Worm (Caenorhabditis elegans) whole organism, young adult: ENCODE measurements around the gene Y41C4A.7.

Source experiments
- B0035.1 ChIP-seq: sonication (generic microtip); optimal IDR thresholded peaks from 2 replicates; lab custom pipeline; 2016; ENCODE audit warnings: missing genetic modification characterization, mild to moderate bottlenecking, missing compliant biosample characterization, missing genotype, missing genetic modification reagents
- B0336.3 ChIP-seq: fragments of 200-800 bp; sonication (Bioruptor generic); IDR thresholded peaks from 2 replicates; pipeline ENCODE4 v1.3.6; 2022; ENCODE audit warnings: missing genetic modification characterization, missing compliant biosample characterization
- C17E4.6 ChIP-seq: fragments of 200-800 bp; sonication (Bioruptor generic); IDR thresholded peaks from 2 replicates; pipeline ENCODE4 v1.3.6; 2022; ENCODE audit warnings: missing genetic modification reagents, missing genetic modification characterization, missing compliant biosample characterization
- F22D6.2 ChIP-seq: sonication (generic microtip); optimal IDR thresholded peaks from 2 replicates; lab custom pipeline; 2016; ENCODE audit warnings: mild to moderate bottlenecking, missing genetic modification characterization, missing compliant biosample characterization
- F55B11.4 ChIP-seq: sonication (generic microtip); optimal IDR thresholded peaks from 2 replicates; lab custom pipeline; 2016; ENCODE audit warnings: missing compliant biosample characterization, missing genetic modification characterization, borderline replicate concordance; ENCODE audit not compliant: insufficient read depth
- K11D2.4 ChIP-seq: fragments of 200-800 bp; sonication (Bioruptor generic); IDR thresholded peaks from 2 replicates; pipeline ENCODE4 v1.3.6; 2022; ENCODE audit warnings: missing genetic modification reagents, missing genetic modification characterization, missing compliant biosample characterization
- T26A5.8 ChIP-seq: sonication (generic microtip); optimal IDR thresholded peaks from 2 replicates; lab custom pipeline; 2016; ENCODE audit warnings: missing genetic modification characterization, missing compliant biosample characterization
- Y53F4B.3 ChIP-seq: fragments of 200-800 bp; sonication (Bioruptor generic); IDR thresholded peaks from 2 replicates; pipeline ENCODE4 v1.3.6; 2022; ENCODE audit warnings: missing genetic modification reagents, missing genetic modification characterization, missing compliant biosample characterization
- Y53G8AR.9 ChIP-seq: fragments of 200-800 bp; sonication (Bioruptor generic); conservative IDR thresholded peaks from 2 replicates; pipeline ENCODE4 v1.3.6; 2022; ENCODE audit warnings: missing genetic modification reagents, missing genetic modification characterization, missing compliant biosample characterization
- Y56A3A.18 ChIP-seq: fragments of 200-800 bp; sonication (Bioruptor generic); IDR thresholded peaks from 2 replicates; pipeline ENCODE4 v1.3.6; 2022; ENCODE audit warnings: missing genetic modification reagents, missing genetic modification characterization, missing compliant biosample characterization
- Y67H2A.10 ChIP-seq: fragments of 200-800 bp; sonication (Bioruptor generic); conservative IDR thresholded peaks from 2 replicates; pipeline ENCODE4 v1.3.6; 2022; ENCODE audit warnings: missing genetic modification reagents, missing genetic modification characterization, missing compliant biosample characterization
- ZK185.1 ChIP-seq: sonication (generic microtip); optimal IDR thresholded peaks from 2 replicates; lab custom pipeline; 2016; ENCODE audit warnings: mild to moderate bottlenecking, missing genetic modification characterization, missing compliant biosample characterization; ENCODE audit not compliant: poor library complexity, severe bottlenecking
- ama-1 ChIP-seq, 3 experiments: fragments of 150-350 bp in 1 of 3; sonication (generic microtip) in 2 of 3; optimal IDR thresholded peaks; 2 replicates each; lab custom pipeline; 2014 to 2018; ENCODE audit warnings: missing biosample characterization in 2 of 3, missing genetic modification characterization in 2 of 3, missing genetic modification reagents in 2 of 3
- atf-7 ChIP-seq: sonication (generic microtip); optimal IDR thresholded peaks from 2 replicates; lab custom pipeline; 2017; ENCODE audit warnings: mild to moderate bottlenecking, missing genetic modification characterization, missing compliant biosample characterization
- cebp-1 ChIP-seq, 2 experiments: fragments of 200-800 bp in 1 of 2; sonication (Bioruptor generic) in 1 of 2; sonication (generic microtip) in 1 of 2; IDR thresholded peaks in 1 of 2; optimal IDR thresholded peaks in 1 of 2; 2 replicates each; pipeline versions ENCODE4 v1.3.6 to Lab custom; 2017 to 2022; ENCODE audit warnings: missing compliant biosample characterization in 2 of 2, missing genetic modification characterization in 2 of 2, mild to moderate bottlenecking in 1 of 2, missing genetic modification reagents in 1 of 2, moderate library complexity in 1 of 2
- cebp-2 ChIP-seq: fragments of 200-800 bp; sonication (Bioruptor generic); IDR thresholded peaks from 2 replicates; pipeline ENCODE4 v1.3.6; 2022; ENCODE audit warnings: missing genetic modification characterization, missing compliant biosample characterization
- ceh-27 ChIP-seq: fragments of 200-800 bp; sonication (Bioruptor generic); optimal IDR thresholded peaks from 2 replicates; lab custom pipeline; 2018; ENCODE audit warnings: mild to moderate bottlenecking, missing genetic modification characterization, moderate library complexity, missing compliant biosample characterization
- ceh-40 ChIP-seq: fragments of 200-800 bp; sonication (Bioruptor generic); IDR thresholded peaks from 2 replicates; pipeline ENCODE4 v1.3.6; 2022; ENCODE audit warnings: missing genetic modification characterization, missing compliant biosample characterization
- ceh-58 ChIP-seq: fragments of 200-800 bp; sonication (Bioruptor generic); IDR thresholded peaks from 2 replicates; pipeline ENCODE4 v1.3.6; 2022; ENCODE audit warnings: missing genetic modification characterization, missing compliant biosample characterization
- ceh-79 ChIP-seq: sonication (generic microtip); optimal IDR thresholded peaks from 2 replicates; lab custom pipeline; 2017; ENCODE audit warnings: mild to moderate bottlenecking, missing genetic modification characterization, missing compliant biosample characterization
- chd-7 ChIP-seq: sonication (generic microtip); optimal IDR thresholded peaks from 2 replicates; lab custom pipeline; 2016; ENCODE audit warnings: mild to moderate bottlenecking, missing genetic modification characterization, moderate library complexity, missing compliant biosample characterization
- dox-1 ChIP-seq: fragments of 200-800 bp; sonication (Bioruptor generic); IDR thresholded peaks from 2 replicates; pipeline ENCODE4 v1.3.6; 2022; ENCODE audit warnings: missing genetic modification reagents, missing genetic modification characterization, missing compliant biosample characterization
- dpl-1 ChIP-seq: fragments of 150-350 bp; optimal IDR thresholded peaks from 2 replicates; lab custom pipeline; 2014; ENCODE audit warnings: missing biosample characterization, missing genetic modification reagents, missing genetic modification characterization
- efl-1 ChIP-seq: fragments of 150-350 bp; optimal IDR thresholded peaks from 2 replicates; lab custom pipeline; 2014; ENCODE audit warnings: missing biosample characterization, missing genetic modification reagents, missing genetic modification characterization
- fkh-3 ChIP-seq: sonication (generic microtip); optimal IDR thresholded peaks from 2 replicates; lab custom pipeline; 2016; ENCODE audit warnings: mild to moderate bottlenecking, missing genetic modification characterization, missing compliant biosample characterization
- hmg-1.2 ChIP-seq: fragments of 200-800 bp; sonication (Bioruptor generic); IDR thresholded peaks from 2 replicates; pipeline ENCODE4 v1.3.6; 2022; ENCODE audit warnings: missing genetic modification reagents, missing genetic modification characterization, missing compliant biosample characterization
- let-607 ChIP-seq, 2 experiments: fragments of 200-800 bp in 1 of 2; sonication (Bioruptor generic) in 1 of 2; sonication (generic microtip) in 1 of 2; optimal IDR thresholded peaks; 2 replicates each; lab custom pipeline; 2016 to 2018; ENCODE audit warnings: mild to moderate bottlenecking in 2 of 2, missing compliant biosample characterization in 2 of 2, missing genetic modification characterization in 2 of 2, moderate library complexity in 2 of 2, missing genotype in 1 of 2
- lin-35 ChIP-seq, 3 experiments: fragments of 150-350 bp in 2 of 3; sonication (generic microtip) in 1 of 3; optimal IDR thresholded peaks; 2 replicates each; lab custom pipeline; 2014 to 2018; ENCODE audit warnings: missing biosample characterization in 3 of 3, missing genetic modification characterization in 3 of 3, missing genetic modification reagents in 3 of 3
- lin-40 ChIP-seq: sonication (generic microtip); optimal IDR thresholded peaks from 2 replicates; lab custom pipeline; 2016; ENCODE audit warnings: missing genetic modification characterization, mild to moderate bottlenecking, missing compliant biosample characterization, missing genotype, missing genetic modification reagents
- madf-10 ChIP-seq: sonication (generic microtip); optimal IDR thresholded peaks from 2 replicates; lab custom pipeline; 2016; ENCODE audit warnings: mild to moderate bottlenecking, missing genetic modification characterization, missing compliant biosample characterization
- nhr-120 ChIP-seq: fragments of 200-800 bp; sonication (Bioruptor generic); IDR thresholded peaks from 2 replicates; pipeline ENCODE4 v1.3.6; 2022; ENCODE audit warnings: missing genetic modification characterization, missing compliant biosample characterization
- nhr-80 ChIP-seq: sonication (generic microtip); optimal IDR thresholded peaks from 2 replicates; lab custom pipeline; 2016; ENCODE audit warnings: missing genetic modification characterization, missing compliant biosample characterization
- sdz-38 ChIP-seq: sonication (generic microtip); optimal IDR thresholded peaks from 2 replicates; lab custom pipeline; 2016; ENCODE audit warnings: missing genotype, missing genetic modification characterization, missing compliant biosample characterization
- sea-2 ChIP-seq: fragments of 200-800 bp; sonication (Bioruptor generic); IDR thresholded peaks from 2 replicates; pipeline ENCODE4 v1.3.6; 2022; ENCODE audit warnings: missing genetic modification characterization, missing compliant biosample characterization
- snpc-4 ChIP-seq, 5 experiments: fragments of 150-350 bp in 1 of 5; sonication (generic microtip) in 4 of 5; optimal IDR thresholded peaks; 2 replicates each; lab custom pipeline; 2014 to 2018; ENCODE audit warnings: missing genetic modification characterization in 5 of 5, missing biosample characterization in 3 of 5, antibody characterized with exemption in 2 of 5, mild to moderate bottlenecking in 2 of 5, missing compliant biosample characterization in 2 of 5, missing genotype in 2 of 5, moderate library complexity in 2 of 5, missing genetic modification reagents in 1 of 5
- somi-1 ChIP-seq: fragments of 200-800 bp; sonication (Bioruptor generic); optimal IDR thresholded peaks from 2 replicates; lab custom pipeline; 2018; ENCODE audit warnings: mild to moderate bottlenecking, missing genetic modification characterization, missing compliant biosample characterization
- sptf-2 ChIP-seq: fragments of 200-800 bp; sonication (Bioruptor generic); optimal IDR thresholded peaks from 2 replicates; lab custom pipeline; 2018; ENCODE audit warnings: mild to moderate bottlenecking, missing genetic modification characterization, missing compliant biosample characterization
- tbp1 ChIP-seq: fragments of 200-800 bp; sonication (Bioruptor generic); optimal IDR thresholded peaks from 2 replicates; lab custom pipeline; 2018; ENCODE audit warnings: mild to moderate bottlenecking, missing genetic modification characterization, missing compliant biosample characterization
- tbx-9 ChIP-seq: sonication (generic microtip); optimal IDR thresholded peaks from 2 replicates; lab custom pipeline; 2016; ENCODE audit warnings: borderline replicate concordance, missing genetic modification characterization, inconsistent platforms, missing compliant biosample characterization
- unc-62 ChIP-seq: fragments of 150-350 bp; optimal IDR thresholded peaks from 2 replicates; lab custom pipeline; 2014; ENCODE audit warnings: missing biosample characterization, missing genetic modification reagents, missing genetic modification characterization
- zfh-2 ChIP-seq: fragments of 200-800 bp; sonication (Bioruptor generic); conservative IDR thresholded peaks from 2 replicates; pipeline ENCODE4 v1.3.6; 2022; ENCODE audit warnings: missing genetic modification reagents, missing genetic modification characterization, missing compliant biosample characterization
- ztf-22 ChIP-seq: fragments of 200-800 bp; sonication (Bioruptor generic); optimal IDR thresholded peaks from 2 replicates; lab custom pipeline; 2018; ENCODE audit warnings: mild to moderate bottlenecking, missing genetic modification characterization, moderate library complexity, missing compliant biosample characterization
- ztf-28 ChIP-seq: fragments of 200-800 bp; sonication (Bioruptor generic); IDR thresholded peaks from 2 replicates; pipeline ENCODE4 v1.3.6; 2022; ENCODE audit warnings: missing genetic modification reagents, missing genetic modification characterization, missing compliant biosample characterization
- ztf-3 ChIP-seq: fragments of 200-800 bp; sonication (Bioruptor generic); optimal IDR thresholded peaks from 2 replicates; lab custom pipeline; 2018; ENCODE audit warnings: mild to moderate bottlenecking, missing genetic modification characterization, missing compliant biosample characterization
- ztf-6 ChIP-seq: fragments of 200-800 bp; sonication (Bioruptor generic); IDR thresholded peaks from 2 replicates; pipeline ENCODE4 v1.3.6; 2022; ENCODE audit warnings: missing genetic modification reagents, missing genetic modification characterization, missing compliant biosample characterization

Y41C4A.7 gene

DNA sequence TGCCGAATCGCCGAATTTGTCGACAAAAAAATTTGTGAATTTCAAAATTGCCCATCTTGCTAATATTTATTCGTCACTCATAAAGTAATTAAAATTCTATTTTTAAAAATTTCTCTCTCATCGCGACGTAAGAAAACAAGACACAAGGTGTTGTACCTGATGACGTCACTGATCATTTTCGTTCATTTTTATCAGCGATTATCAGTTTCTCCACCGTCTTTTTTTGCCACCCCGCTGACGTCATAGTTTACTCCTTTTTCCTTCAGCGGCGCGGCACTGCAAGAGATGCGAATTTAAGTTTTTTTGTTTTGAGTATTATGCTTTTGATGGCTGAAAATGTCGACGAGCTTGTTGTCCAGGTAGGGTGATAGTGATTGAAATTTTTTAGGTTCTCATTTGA, 13.9 kb upstream of the Y41C4A.7 start:
- TF ChIP-seq let-607 (tag; optimal IDR thresholded peaks at IDR 0.05; lab: Kevin White, UChicago) (peak in 1 of 2 experiments; percentile 5), nhr-80 (tag; lab: Kevin White, UChicago) (peak; percentile 67), T26A5.8 (tag; lab: Kevin White, UChicago) (no peak), atf-7 (tag; lab: Kevin White, UChicago) (peak; percentile 96), cebp-2 (GFP tag; lab: Robert Waterston, UW) (no peak), ceh-79 (tag; lab: Kevin White, UChicago) (no peak), somi-1 (GFP tag; lab: Kevin White, UChicago) (no peak), sea-2 (no peak), fkh-3 (no peak), lin-40 (tag; lab: Kevin White, UChicago) (peak; percentile 45), madf-10 (tag; lab: Kevin White, UChicago) (peak; percentile 7), B0035.1 (no peak), sdz-38 (tag; lab: Kevin White, UChicago) (no peak), ceh-27 (GFP tag; lab: Kevin White, UChicago) (no peak), Y56A3A.18 (GFP tag; lab: Robert Waterston, UW) (no peak), tbp1 (GFP tag; lab: Kevin White, UChicago) (peak; percentile 30), F55B11.4 (tag; lab: Kevin White, UChicago) (no peak), chd-7 (tag; lab: Kevin White, UChicago) (no peak), ceh-58 (no peak), F22D6.2 (tag; lab: Kevin White, UChicago) (no peak), nhr-120 (GFP tag; lab: Robert Waterston, UW) (no peak), zfh-2 (no peak), ZK185.1 (tag; lab: Kevin White, UChicago) (no peak)

DNA sequence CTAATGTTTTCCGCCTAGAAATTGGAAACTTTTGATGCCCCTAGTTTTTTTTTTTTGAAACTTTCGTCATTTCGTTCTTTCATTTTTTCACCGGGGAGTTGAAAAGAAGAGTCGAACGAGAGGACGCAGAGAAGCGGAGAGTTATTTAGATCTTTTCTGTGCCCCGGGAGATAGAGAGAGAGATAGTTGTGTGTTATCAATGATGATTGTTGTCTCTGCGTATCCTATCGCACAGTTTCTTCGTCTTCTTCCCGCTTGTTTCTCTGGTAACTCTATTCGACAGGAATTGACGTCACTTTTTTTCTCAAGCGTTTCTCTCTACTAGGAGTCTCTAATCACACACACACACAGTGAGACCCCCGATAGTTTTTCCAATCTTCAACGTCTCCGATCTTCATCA, 9.4 kb upstream of the Y41C4A.7 start:
- no peak for TF ChIP-seq C17E4.6 (GFP tag; lab: Robert Waterston, UW)
- no peak for TF ChIP-seq cebp-1 (GFP tag; IDR thresholded peaks at IDR 0.05; lab: Robert Waterston, UW)
- TF ChIP-seq cebp-1 (tag; optimal IDR thresholded peaks at IDR 0.05; lab: Kevin White, UChicago), result peak; percentile 70
- no peak for TF ChIP-seq snpc-4 (GFP tag; optimal IDR thresholded peaks at IDR 0.05; lab: Kevin White, UChicago)
- peak in 1 of 4 experiments; percentile 33 for TF ChIP-seq snpc-4 (tag; optimal IDR thresholded peaks at IDR 0.05; lab: Kevin White, UChicago)
- no peak for TF ChIP-seq ama-1 (optimal IDR thresholded peaks at IDR 0.05; lab: Kevin White, UChicago)
- no peak for TF ChIP-seq ama-1 (GFP tag; optimal IDR thresholded peaks at IDR 0.05; lab: Kevin White, UChicago)
- TF ChIP-seq ztf-28 (GFP tag; lab: Robert Waterston, UW), result no peak
- no peak for TF ChIP-seq let-607 (tag; optimal IDR thresholded peaks at IDR 0.05; lab: Kevin White, UChicago)
- no peak for TF ChIP-seq ceh-40 (GFP tag; lab: Robert Waterston, UW)
- no peak for TF ChIP-seq sptf-2 (GFP tag; lab: Kevin White, UChicago)
- no peak for TF ChIP-seq ceh-27 (GFP tag; lab: Kevin White, UChicago)
- TF ChIP-seq B0336.3 (GFP tag; lab: Robert Waterston, UW), result 0 out of 2 replicates have a peak, but pooled peaks have one; percentile 14
- peak; percentile 44; the same call in 1 of the 2 replicates for TF ChIP-seq dox-1 (GFP tag; lab: Robert Waterston, UW)
- no peak for TF ChIP-seq unc-62 (GFP tag; lab: Kevin White, UChicago)
- peak; percentile 36; the same call in 1 of the 2 replicates for TF ChIP-seq K11D2.4 (GFP tag; lab: Robert Waterston, UW)
- no peak for TF ChIP-seq Y67H2A.10
- TF ChIP-seq ztf-3 (GFP tag; lab: Kevin White, UChicago), result peak; percentile 59
- TF ChIP-seq efl-1, result no peak
- peak; percentile 17; the same call in 1 of the 2 replicates for TF ChIP-seq Y56A3A.18 (GFP tag; lab: Robert Waterston, UW)
- TF ChIP-seq atf-7 (tag; lab: Kevin White, UChicago), result peak; percentile 95
- no peak for TF ChIP-seq Y53G8AR.9 (GFP tag; lab: Robert Waterston, UW)
- no peak for TF ChIP-seq cebp-2 (GFP tag; lab: Robert Waterston, UW)
- TF ChIP-seq ztf-6, result no peak
- peak; percentile 49; the same call in 1 of the 2 replicates for TF ChIP-seq hmg-1.2
- TF ChIP-seq Y53F4B.3 (GFP tag; lab: Robert Waterston, UW), result no peak
- peak; percentile 11 for TF ChIP-seq ztf-22 (GFP tag; lab: Kevin White, UChicago)
- TF ChIP-seq tbx-9 (tag; lab: Kevin White, UChicago), result no peak
- TF ChIP-seq somi-1 (GFP tag; lab: Kevin White, UChicago), result peak; percentile 27
- TF ChIP-seq dpl-1 (GFP tag; lab: Kevin White, UChicago), result no peak
- peak; percentile 60 for TF ChIP-seq lin-40 (tag; lab: Kevin White, UChicago)
- TF ChIP-seq lin-35 (GFP tag; optimal IDR thresholded peaks at IDR 0.05; lab: Kevin White, UChicago), result peak in 1 of 3 experiments; percentile 10
- TF ChIP-seq nhr-80 (tag; lab: Kevin White, UChicago), result peak; percentile 96
